Fruit fly (Drosophila melanogaster) whole organism, prepupa: ENCODE results near the gene TpnC25D.

Source experiments
- Blimp-1 ChIP-seq: fragments of 200-800 bp; sonication (Bioruptor generic); optimal IDR thresholded peaks from 3 replicates; lab custom pipeline; 2017; ENCODE audit warnings: missing biosample characterization, missing genetic modification characterization, mild to moderate bottlenecking, moderate library complexity, missing genetic modification reagents
- CG10669 ChIP-seq: fragments of 200-800 bp; sonication (Bioruptor generic); optimal IDR thresholded peaks from 3 replicates; lab custom pipeline; 2018; ENCODE audit warnings: missing biosample characterization, mild to moderate bottlenecking, missing genetic modification characterization, moderate library complexity
- CG11902 ChIP-seq: fragments of 200-800 bp; sonication (Bioruptor generic); optimal IDR thresholded peaks from 3 replicates; lab custom pipeline; 2016; ENCODE audit warnings: missing biosample characterization, missing genetic modification characterization
- CG1621 ChIP-seq: fragments of 200-800 bp; sonication (Bioruptor generic); optimal IDR thresholded peaks from 3 replicates; lab custom pipeline; 2018; ENCODE audit warnings: missing biosample characterization, mild to moderate bottlenecking, missing genetic modification characterization
- CG31627 ChIP-seq: fragments of 200-800 bp; sonication (Bioruptor generic); optimal IDR thresholded peaks from 3 replicates; lab custom pipeline; 2016; ENCODE audit warnings: missing biosample characterization, missing genetic modification characterization
- CG32006 ChIP-seq: fragments of 200-800 bp; sonication (Bioruptor generic); optimal IDR thresholded peaks from 3 replicates; lab custom pipeline; 2017; ENCODE audit warnings: missing biosample characterization, mild to moderate bottlenecking, missing genetic modification characterization
- CG34406 ChIP-seq: fragments of 200-800 bp; sonication (Bioruptor generic); optimal IDR thresholded peaks from 3 replicates; lab custom pipeline; 2016; ENCODE audit warnings: missing biosample characterization, missing genetic modification characterization
- CG3919 ChIP-seq: fragments of 200-800 bp; sonication (Bioruptor generic); optimal IDR thresholded peaks from 3 replicates; lab custom pipeline; 2016; ENCODE audit warnings: missing biosample characterization, missing genetic modification characterization
- CG4318 ChIP-seq: fragments of 200-800 bp; sonication (Bioruptor generic); optimal IDR thresholded peaks from 3 replicates; lab custom pipeline; 2017; ENCODE audit warnings: missing biosample characterization, mild to moderate bottlenecking, missing genetic modification characterization
- CG6276 ChIP-seq: fragments of 200-800 bp; sonication (Bioruptor generic); optimal IDR thresholded peaks from 2 replicates; lab custom pipeline; 2017; ENCODE audit warnings: missing biosample characterization, mild to moderate bottlenecking, missing genetic modification characterization
- CG6808 ChIP-seq: fragments of 200-800 bp; sonication (Bioruptor generic); optimal IDR thresholded peaks from 3 replicates; lab custom pipeline; 2017; ENCODE audit warnings: missing biosample characterization, missing genetic modification characterization, mild to moderate bottlenecking, moderate library complexity, missing genetic modification reagents
- CG7368 ChIP-seq: fragments of 200-800 bp; sonication (Bioruptor generic); optimal IDR thresholded peaks from 3 replicates; lab custom pipeline; 2016; ENCODE audit warnings: missing biosample characterization, missing genetic modification characterization
- CG8319 ChIP-seq: fragments of 200-800 bp; sonication (Bioruptor generic); optimal IDR thresholded peaks from 3 replicates; lab custom pipeline; 2016; ENCODE audit warnings: missing biosample characterization, missing genetic modification characterization
- CG9139 ChIP-seq: fragments of 200-800 bp; sonication (Bioruptor generic); optimal IDR thresholded peaks from 3 replicates; lab custom pipeline; 2017; ENCODE audit warnings: missing biosample characterization, mild to moderate bottlenecking, missing genetic modification characterization
- Eip75B ChIP-seq: fragments of 200-800 bp; sonication (Bioruptor generic); optimal IDR thresholded peaks from 3 replicates; lab custom pipeline; 2016; ENCODE audit warnings: missing biosample characterization, missing genetic modification characterization
- Eip78C ChIP-seq: fragments of 200-800 bp; sonication (Bioruptor generic); peaks from one replicate; lab custom pipeline; 2016; ENCODE audit warnings: missing biosample characterization, missing genetic modification characterization
- Eip93F ChIP-seq: fragments of 200-800 bp; sonication (Bioruptor generic); optimal IDR thresholded peaks from 2 replicates; lab custom pipeline; 2016; ENCODE audit warnings: missing biosample characterization, mild to moderate bottlenecking, missing genetic modification characterization
- Ets21C ChIP-seq: fragments of 200-800 bp; sonication (Bioruptor generic); optimal IDR thresholded peaks from 3 replicates; lab custom pipeline; 2016; ENCODE audit warnings: missing biosample characterization, missing genetic modification characterization
- Gug ChIP-seq: fragments of 200-800 bp; sonication (Bioruptor generic); IDR thresholded peaks from 2 replicates; pipeline ENCODE4 v1.3.6; 2022; ENCODE audit warnings: missing biosample characterization, missing genetic modification characterization
- Hr39 ChIP-seq: fragments of 200-800 bp; sonication (Bioruptor generic); optimal IDR thresholded peaks from 2 replicates; lab custom pipeline; 2016; ENCODE audit warnings: missing biosample characterization, missing genetic modification characterization
- Lpt ChIP-seq: fragments of 200-800 bp; sonication (Bioruptor generic); optimal IDR thresholded peaks from 3 replicates; lab custom pipeline; 2016; ENCODE audit warnings: missing biosample characterization, missing genetic modification characterization
- Met ChIP-seq: fragments of 200-800 bp; sonication (Bioruptor generic); optimal IDR thresholded peaks from 3 replicates; lab custom pipeline; 2016; ENCODE audit warnings: missing biosample characterization, missing genetic modification characterization
- OdsH ChIP-seq: fragments of 200-800 bp; sonication (Bioruptor generic); optimal IDR thresholded peaks from 3 replicates; lab custom pipeline; 2016; ENCODE audit warnings: missing biosample characterization, missing genetic modification characterization
- Smox ChIP-seq: fragments of 200-800 bp; sonication (Bioruptor generic); optimal IDR thresholded peaks from 3 replicates; lab custom pipeline; 2016; ENCODE audit warnings: missing biosample characterization, missing genetic modification characterization
- Sox102F ChIP-seq: fragments of 200-800 bp; sonication (Bioruptor generic); optimal IDR thresholded peaks from 2 replicates; lab custom pipeline; 2016; ENCODE audit warnings: missing biosample characterization, mild to moderate bottlenecking, missing genetic modification characterization
- Sox14 ChIP-seq: fragments of 200-800 bp; sonication (Bioruptor generic); optimal IDR thresholded peaks from 3 replicates; lab custom pipeline; 2016; ENCODE audit warnings: missing biosample characterization, missing genetic modification characterization
- Sox15 ChIP-seq: fragments of 200-800 bp; sonication (Bioruptor generic); optimal IDR thresholded peaks from 3 replicates; lab custom pipeline; 2016; ENCODE audit warnings: missing biosample characterization, missing genetic modification characterization
- cyc ChIP-seq: fragments of 200-800 bp; sonication (Bioruptor generic); optimal IDR thresholded peaks from 3 replicates; lab custom pipeline; 2016; ENCODE audit warnings: missing biosample characterization, missing genetic modification characterization
- dsx ChIP-seq: fragments of 200-800 bp; optimal IDR thresholded peaks from 3 replicates; lab custom pipeline; 2019; ENCODE audit warnings: missing biosample characterization, mild to moderate bottlenecking, missing genetic modification characterization, moderate library complexity; ENCODE audit not compliant: poor library complexity, severe bottlenecking
- eg ChIP-seq: fragments of 200-800 bp; sonication (Bioruptor generic); IDR thresholded peaks from 3 replicates; pipeline ENCODE4 v1.3.6; 2022; ENCODE audit warnings: missing biosample characterization, missing genetic modification characterization
- esn ChIP-seq: fragments of 200-800 bp; sonication (Bioruptor generic); optimal IDR thresholded peaks from 2 replicates; lab custom pipeline; 2016; ENCODE audit warnings: missing biosample characterization, mild to moderate bottlenecking, missing genetic modification characterization, moderate library complexity
- fd85E ChIP-seq: fragments of 200-800 bp; sonication (Bioruptor generic); optimal IDR thresholded peaks from 3 replicates; lab custom pipeline; 2016; ENCODE audit warnings: missing biosample characterization, missing genetic modification characterization
- fkh ChIP-seq: fragments of 200-800 bp; sonication (Bioruptor generic); optimal IDR thresholded peaks from 3 replicates; lab custom pipeline; 2017; ENCODE audit warnings: missing biosample characterization, mild to moderate bottlenecking, missing genetic modification characterization, moderate library complexity
- lz ChIP-seq: fragments of 200-800 bp; sonication (Bioruptor generic); optimal IDR thresholded peaks from 3 replicates; lab custom pipeline; 2016; ENCODE audit warnings: missing biosample characterization, missing genetic modification characterization
- pdm3 ChIP-seq: fragments of 200-800 bp; sonication (Bioruptor generic); optimal IDR thresholded peaks from 3 replicates; lab custom pipeline; 2016; ENCODE audit warnings: missing biosample characterization, missing genetic modification characterization
- spab ChIP-seq: fragments of 200-800 bp; sonication (Bioruptor generic); optimal IDR thresholded peaks from 2 replicates; lab custom pipeline; 2017; ENCODE audit warnings: missing biosample characterization, mild to moderate bottlenecking, missing genetic modification characterization, missing genetic modification reagents
- svp ChIP-seq: fragments of 200-800 bp; sonication (Bioruptor generic); peaks from one replicate; lab custom pipeline; 2016; ENCODE audit warnings: missing biosample characterization, missing genetic modification characterization
- topi ChIP-seq: fragments of 200-800 bp; sonication (Bioruptor generic); optimal IDR thresholded peaks from 3 replicates; lab custom pipeline; 2016; ENCODE audit warnings: missing biosample characterization, missing genetic modification characterization
- vri ChIP-seq: fragments of 200-800 bp; sonication (Bioruptor generic); optimal IDR thresholded peaks from 3 replicates; lab custom pipeline; 2016; ENCODE audit warnings: missing biosample characterization, mild to moderate bottlenecking, missing genetic modification characterization

Gene TpnC25D

DNA sequence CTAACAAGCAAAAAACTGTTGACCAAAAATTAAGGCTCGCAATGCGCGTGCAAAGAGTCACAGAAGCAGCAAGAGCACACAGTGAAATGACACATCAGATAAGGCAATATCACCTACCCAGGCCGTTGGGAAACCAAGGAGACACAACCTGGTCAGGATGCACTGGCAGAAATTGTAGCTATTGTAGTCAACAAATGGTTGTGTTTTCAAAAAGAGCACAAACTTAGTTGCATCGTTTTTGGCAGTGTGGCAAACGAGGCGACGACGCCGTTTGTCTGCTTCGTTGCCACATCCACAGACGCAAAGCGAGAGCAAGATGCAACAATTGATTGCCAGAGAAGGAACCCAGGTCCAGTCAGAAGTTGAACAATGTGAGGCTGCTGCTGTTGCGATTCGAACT is 33.3 kb downstream of the TpnC25D start (continued):
- peak; percentile 52 for TF ChIP-seq CG6808 (GFP tag; lab: Kevin White, UChicago)
- TF ChIP-seq CG34406 = peak; percentile 36
- TF ChIP-seq CG1621 (tag; lab: Kevin White, UChicago) = peak; percentile 32
- peak; percentile 69 for TF ChIP-seq cyc (GFP tag; lab: Kevin White, UChicago)
- TF ChIP-seq dsx (GFP tag; lab: Kevin White, UChicago) = peak; percentile 61
- peak; percentile 70 for TF ChIP-seq Hr39 (GFP tag; lab: Kevin White, UChicago)
- peak; percentile 42 for TF ChIP-seq CG32006 (GFP tag; lab: Kevin White, UChicago)
- TF ChIP-seq eg (GFP tag; lab: Robert Waterston, UW) = peak; percentile 64; the same call in 2 of the 3 replicates
- peak; percentile 84 for TF ChIP-seq Sox102F (GFP tag; lab: Kevin White, UChicago)
- no peak for TF ChIP-seq fd85E (GFP tag; lab: Kevin White, UChicago)
- TF ChIP-seq CG4318 (GFP tag; lab: Kevin White, UChicago) = no peak
- no peak for TF ChIP-seq Blimp-1
- TF ChIP-seq CG9139 (GFP tag; lab: Kevin White, UChicago) = no peak
- TF ChIP-seq svp (GFP tag; lab: Kevin White, UChicago) = peak; percentile 90
- peak; percentile 93 for TF ChIP-seq vri (GFP tag; lab: Kevin White, UChicago)
- TF ChIP-seq spab (GFP tag; lab: Kevin White, UChicago) = peak; percentile 22
- peak; percentile 79 for TF ChIP-seq esn (GFP tag; lab: Kevin White, UChicago)
- no peak for TF ChIP-seq fkh (GFP tag; lab: Kevin White, UChicago)
- TF ChIP-seq pdm3 (GFP tag; lab: Kevin White, UChicago) = peak; percentile 56
- peak; percentile 10 for TF ChIP-seq Ets21C
- no peak for TF ChIP-seq Gug
- peak; percentile 61 for TF ChIP-seq Eip75B (GFP tag; lab: Kevin White, UChicago)
- TF ChIP-seq CG11902 (GFP tag; lab: Kevin White, UChicago) = peak; percentile 25
- peak; percentile 42 for TF ChIP-seq CG10669 (GFP tag; lab: Kevin White, UChicago)
- TF ChIP-seq Sox15 (GFP tag; lab: Kevin White, UChicago) = no peak
- TF ChIP-seq CG6276 (GFP tag; lab: Kevin White, UChicago) = peak; percentile 6
- peak; percentile 61 for TF ChIP-seq Sox14 (GFP tag; lab: Kevin White, UChicago)
- peak; percentile 76 for TF ChIP-seq CG3919 (GFP tag; lab: Kevin White, UChicago)
- TF ChIP-seq Lpt = peak; percentile 50
- no peak for TF ChIP-seq CG8319 (GFP tag; lab: Kevin White, UChicago)

DNA sequence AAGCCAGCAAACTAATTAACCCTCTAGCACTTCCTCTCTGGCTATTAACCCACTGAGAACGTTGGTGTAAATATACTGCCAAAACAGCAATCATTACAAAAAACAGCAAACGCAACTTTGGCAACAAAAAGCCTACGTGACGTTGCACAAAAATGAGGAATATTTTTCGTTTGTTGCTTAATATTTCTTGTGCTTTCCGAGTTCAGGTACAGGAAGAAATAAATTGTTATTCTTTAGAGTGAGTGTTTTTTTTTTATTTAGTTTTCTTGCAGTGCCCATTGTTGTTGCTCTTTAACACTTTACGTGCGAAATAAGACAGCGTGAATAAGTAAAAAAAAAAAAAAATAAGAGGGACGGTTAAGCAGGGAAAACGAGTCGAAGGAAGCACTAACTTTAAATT is 34.6 kb downstream of the TpnC25D start:
- peak; percentile 10 for TF ChIP-seq CG31627 (GFP tag; lab: Kevin White, UChicago)
- peak; percentile 39 for TF ChIP-seq Hr39 (GFP tag; lab: Kevin White, UChicago)
- peak; percentile 9 for TF ChIP-seq Smox (GFP tag; lab: Kevin White, UChicago)
- TF ChIP-seq Eip78C (GFP tag; lab: Kevin White, UChicago) = peak; percentile 63
- TF ChIP-seq Ets21C = no peak
- peak; percentile 2 for TF ChIP-seq OdsH
- TF ChIP-seq CG9139 (GFP tag; lab: Kevin White, UChicago) = no peak
- TF ChIP-seq vri (GFP tag; lab: Kevin White, UChicago) = peak; percentile 49
- TF ChIP-seq CG7368 (GFP tag; lab: Kevin White, UChicago) = peak; percentile 15
- no peak for TF ChIP-seq eg (GFP tag; lab: Robert Waterston, UW)
- peak; percentile 28 for TF ChIP-seq esn (GFP tag; lab: Kevin White, UChicago)
- TF ChIP-seq Met = peak; percentile 12
- TF ChIP-seq svp (GFP tag; lab: Kevin White, UChicago) = peak; percentile 67
- no peak for TF ChIP-seq Eip93F (GFP tag; lab: Kevin White, UChicago)
- peak; percentile 54 for TF ChIP-seq Sox102F (GFP tag; lab: Kevin White, UChicago)
- no peak for TF ChIP-seq lz
- TF ChIP-seq topi (GFP tag; lab: Kevin White, UChicago) = no peak
- TF ChIP-seq Sox14 (GFP tag; lab: Kevin White, UChicago) = peak; percentile 8
